Fruit fly (Drosophila melanogaster): Measurements from ENCODE around the gene Mkp3.

- no peak for TF ChIP-seq psq (GFP tag; optimal IDR thresholded peaks at IDR 0.05)
- TF ChIP-seq GATAd (GFP tag; optimal IDR thresholded peaks at IDR 0.05): no peak
- TF ChIP-seq Dfd (GFP tag; optimal IDR thresholded peaks at IDR 0.05): no peak
- no peak for TF ChIP-seq Hnf4 (GFP tag; optimal IDR thresholded peaks at IDR 0.05)
- no peak for TF ChIP-seq brk (GFP tag; optimal IDR thresholded peaks at IDR 0.05)
Observed at dm6 chr3L:19051926-19052325, 34.3 kb downstream of the Mkp3 start, which contains the start of gene Acp76A.

All from whole organism, wandering third instar larva.